Fruit fly (Drosophila melanogaster): ENCODE measurements around the gene Cmpk.
A peak's percentile ranks its signal among the peaks of the same experiment; 100 is the strongest.

The Cmpk gene

DNA sequence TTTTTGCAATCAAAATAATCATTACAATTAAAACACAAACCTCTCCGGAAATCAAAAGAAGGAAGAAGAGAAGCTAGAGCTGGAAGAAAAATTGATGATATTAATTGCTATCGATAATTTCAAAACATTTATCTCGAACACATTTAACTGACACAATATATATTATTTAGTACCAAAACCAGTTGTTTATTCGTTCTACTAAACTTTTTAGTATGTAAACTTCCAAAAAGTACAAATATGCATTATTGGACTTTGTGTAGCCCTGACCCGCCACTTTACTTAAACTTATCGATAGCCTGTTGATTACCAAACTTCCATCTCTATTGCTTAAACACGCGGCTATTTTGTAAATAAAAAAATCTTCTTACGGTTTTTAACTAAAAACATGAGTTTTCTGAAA is 4.0 kb upstream of the Cmpk start, which contains the start of the genes RpL34a and Trmt61 (continued):
- TF ChIP-seq dmrt99B (tag; optimal IDR thresholded peaks at IDR 0.05), result peak; percentile 82
- TF ChIP-seq fru (optimal IDR thresholded peaks at IDR 0.05), result no peak
- peak; percentile 92 for TF ChIP-seq mirr (GFP tag; optimal IDR thresholded peaks at IDR 0.05)
- peak; percentile 86 for TF ChIP-seq grau (tag; optimal IDR thresholded peaks at IDR 0.05)
- TF ChIP-seq D (optimal IDR thresholded peaks at IDR 0.05), result no peak
- TF ChIP-seq D (GFP tag; optimal IDR thresholded peaks at IDR 0.05), result peak; percentile 85
- TF ChIP-seq scrt (GFP tag; optimal IDR thresholded peaks at IDR 0.05), result peak; percentile 93
- TF ChIP-seq Dref (GFP tag; IDR thresholded peaks at IDR 0.05), result peak; percentile 81
- TF ChIP-seq her (GFP tag; optimal IDR thresholded peaks at IDR 0.05), result peak; percentile 46
- peak; percentile 67 for TF ChIP-seq pfk (GFP tag; optimal IDR thresholded peaks at IDR 0.05)
- TF ChIP-seq cg (GFP tag; optimal IDR thresholded peaks at IDR 0.05), result no peak
- peak; percentile 92 for TF ChIP-seq sna (GFP tag; IDR thresholded peaks at IDR 0.05; ENCODE audit: partially characterized antibody)
- TF ChIP-seq CG14667 (GFP tag; IDR thresholded peaks at IDR 0.05), result peak; percentile 41; the same call in 1 of the 2 replicates
- no peak for TF ChIP-seq rib (GFP tag; IDR thresholded peaks at IDR 0.05)
- peak; percentile 95 for TF ChIP-seq CG13296 (GFP tag; optimal IDR thresholded peaks at IDR 0.05)
- TF ChIP-seq CG2202 (tag; optimal IDR thresholded peaks at IDR 0.05), result peak; percentile 86
- TF ChIP-seq CG10274 (GFP tag; optimal IDR thresholded peaks at IDR 0.05), result peak; percentile 67
- no peak for TF ChIP-seq sd (tag; optimal IDR thresholded peaks at IDR 0.05)
- peak; percentile 30; the same call in 1 of the 2 replicates for TF ChIP-seq CG4730 (GFP tag; IDR thresholded peaks at IDR 0.05)
- peak; percentile 75 for TF ChIP-seq CG6791 (GFP tag; IDR thresholded peaks at IDR 0.05; ENCODE audit: partially characterized antibody)
- TF ChIP-seq CG17359 (tag; optimal IDR thresholded peaks at IDR 0.05), result peak; percentile 84
- TF ChIP-seq Dip2 (GFP tag; IDR thresholded peaks at IDR 0.05), result no peak
- TF ChIP-seq Tbp (GFP tag; optimal IDR thresholded peaks at IDR 0.05), result no peak
- peak; percentile 92 for TF ChIP-seq CG10147 (GFP tag; optimal IDR thresholded peaks at IDR 0.05)
- TF ChIP-seq Optix (GFP tag; IDR thresholded peaks at IDR 0.05), result no peak
- TF ChIP-seq CG14860 (GFP tag; IDR thresholded peaks at IDR 0.05; ENCODE audit: partially characterized antibody), result peak; percentile 69; the same call in 2 of the 3 replicates
- peak; percentile 79 for TF ChIP-seq CG13424 (tag; optimal IDR thresholded peaks at IDR 0.05)
- peak; percentile 28 for TF ChIP-seq zf30C (GFP tag; optimal IDR thresholded peaks at IDR 0.05)
- TF ChIP-seq Hmr (GFP tag; optimal IDR thresholded peaks at IDR 0.05), result peak; percentile 94
- TF ChIP-seq sr (GFP tag; IDR thresholded peaks at IDR 0.05), result 0 out of 3 replicates have a peak, but pooled peaks have one; percentile 39
- TF ChIP-seq CG2889 (GFP tag; IDR thresholded peaks at IDR 0.05), result no peak; the same call in 2 of the 3 replicates
- peak; percentile 90 for TF ChIP-seq phol (tag; optimal IDR thresholded peaks at IDR 0.05)
- TF ChIP-seq ham (GFP tag; IDR thresholded peaks at IDR 0.05), result peak; percentile 39; the same call in 1 of the 2 replicates
- peak; percentile 67 for TF ChIP-seq D19A (tag; optimal IDR thresholded peaks at IDR 0.05)
- TF ChIP-seq CG32532 (GFP tag; IDR thresholded peaks at IDR 0.05), result peak; percentile 83
- TF ChIP-seq CG13123 (GFP tag; optimal IDR thresholded peaks at IDR 0.05), result peak; percentile 61
- TF ChIP-seq wek (GFP tag; optimal IDR thresholded peaks at IDR 0.05), result peak; percentile 81
- TF ChIP-seq CG17802 (tag; optimal IDR thresholded peaks at IDR 0.05), result peak; percentile 60
- TF ChIP-seq CG11247 (GFP tag; IDR thresholded peaks at IDR 0.05), result peak; percentile 34; the same call in 1 of the 2 replicates
- TF ChIP-seq Bdp1 (GFP tag; optimal IDR thresholded peaks at IDR 0.05), result peak; percentile 40
- TF ChIP-seq CG11560 (tag; IDR thresholded peaks at IDR 0.05), result no peak
- TF ChIP-seq crol (GFP tag; IDR thresholded peaks at IDR 0.05), result no peak
- peak; percentile 44 for TF ChIP-seq Chrac-16 (GFP tag; optimal IDR thresholded peaks at IDR 0.05)
- peak; percentile 86 for TF ChIP-seq CG17328 (GFP tag; IDR thresholded peaks at IDR 0.05)
- TF ChIP-seq stwl (tag; optimal IDR thresholded peaks at IDR 0.05), result peak; percentile 84
- peak; percentile 92 for TF ChIP-seq dm (GFP tag; optimal IDR thresholded peaks at IDR 0.05)
- peak; percentile 54; the same call in 1 of the 3 replicates for TF ChIP-seq zen2 (GFP tag; IDR thresholded peaks at IDR 0.05; ENCODE audit: partially characterized antibody)
- peak; percentile 83 for TF ChIP-seq amos (GFP tag; IDR thresholded peaks at IDR 0.05; ENCODE audit: partially characterized antibody)
- TF ChIP-seq pros (GFP tag; optimal IDR thresholded peaks at IDR 0.05), result peak; percentile 37
- TF ChIP-seq CG14965 (GFP tag; optimal IDR thresholded peaks at IDR 0.05; ENCODE audit: borderline replicate concordance), result no peak
- no peak for TF ChIP-seq gro (GFP tag; optimal IDR thresholded peaks at IDR 0.05)

Measured in whole organism, embryonic.